Comparison of ENCODE assay signal across 1 fruit fly cellular context in the genomic region with DNA sequence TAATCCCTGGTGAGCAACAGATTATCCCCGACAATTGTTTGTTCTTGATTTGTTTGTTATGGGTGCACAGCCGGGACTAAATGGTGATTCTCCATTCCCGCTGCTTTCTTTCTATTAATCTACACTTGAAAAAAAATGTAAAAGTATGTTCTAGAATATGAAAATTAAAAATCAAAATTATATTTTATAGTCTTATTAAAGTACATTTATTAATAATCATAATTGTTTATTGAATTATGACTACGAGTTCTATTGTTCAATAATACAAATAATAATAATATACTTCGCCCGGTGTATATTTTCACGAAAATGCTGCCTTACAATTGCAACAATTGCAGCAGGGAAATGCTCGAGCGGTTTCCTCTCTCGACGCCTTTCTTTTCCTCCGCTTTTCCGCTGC.
TF ChIP-seq lines count a peak whose summit lies in the region.

No protein-coding gene starts in this region.

TF ChIP-seq in whole organism, embryonic, 481 proteins besides CTCF, POLR2A, EP300 and RAD21 (continued from another document):
- TF ChIP-seq dmrt11E (tag; optimal IDR thresholded peaks at IDR 0.05; lab: Kevin White, UChicago): peak; percentile 68
- no peak for TF ChIP-seq Asciz (GFP tag; optimal IDR thresholded peaks at IDR 0.05; lab: Kevin White, UChicago)
- TF ChIP-seq lola (GFP tag; optimal IDR thresholded peaks at IDR 0.05; lab: Kevin White, UChicago): peak in 1 of 3 experiments; percentile 42
- peak; percentile 39 for TF ChIP-seq CG18262 (tag; optimal IDR thresholded peaks at IDR 0.05; lab: Kevin White, UChicago)
- TF ChIP-seq Dek (tag; optimal IDR thresholded peaks at IDR 0.05; lab: Kevin White, UChicago): no peak
- no peak for TF ChIP-seq CG9797 (GFP tag; optimal IDR thresholded peaks at IDR 0.05; lab: Kevin White, UChicago)
- TF ChIP-seq nmo (GFP tag; optimal IDR thresholded peaks at IDR 0.05; lab: Kevin White, UChicago): peak; percentile 3
- no peak for TF ChIP-seq mam (GFP tag; optimal IDR thresholded peaks at IDR 0.05; lab: Kevin White, UChicago)
- peak; percentile 24 for TF ChIP-seq Elba2 (GFP tag; optimal IDR thresholded peaks at IDR 0.05; lab: Kevin White, UChicago)
- TF ChIP-seq Oaz (GFP tag; IDR thresholded peaks at IDR 0.05; lab: Robert Waterston, UW): no peak
- TF ChIP-seq CG6791 (GFP tag; IDR thresholded peaks at IDR 0.05; lab: Robert Waterston, UW; ENCODE audit: partially characterized antibody): no peak
- TF ChIP-seq BtbVII (GFP tag; optimal IDR thresholded peaks at IDR 0.05; lab: Kevin White, UChicago): no peak
- no peak for TF ChIP-seq CG12236 (GFP tag; optimal IDR thresholded peaks at IDR 0.05; lab: Kevin White, UChicago)
- peak; percentile 53 for TF ChIP-seq CG15696 (tag; optimal IDR thresholded peaks at IDR 0.05; lab: Kevin White, UChicago)
- 0 out of 3 replicates have a peak, but pooled peaks have one; percentile 28 for TF ChIP-seq CG17361 (GFP tag; IDR thresholded peaks at IDR 0.05; lab: Robert Waterston, UW)
